Worm (Caenorhabditis elegans) whole organism, midembryonic: Measurements from ENCODE around the gene C49H3.6.

Experiments used
- T22C8.4 ChIP-seq: fragments of 200-800 bp; sonication (Bioruptor generic); IDR thresholded peaks from 2 replicates; pipeline ENCODE4 v1.3.6; 2022; ENCODE audit warnings: missing genetic modification characterization, missing compliant biosample characterization
- cog-1 ChIP-seq: sonication (generic microtip); optimal IDR thresholded peaks from 2 replicates; lab custom pipeline; 2016; ENCODE audit warnings: missing genetic modification characterization, missing compliant biosample characterization
- flt-1 ChIP-seq: fragments of 200-800 bp; sonication (Bioruptor generic); IDR thresholded peaks from 2 replicates; pipeline ENCODE4 v1.3.6; 2022; ENCODE audit warnings: missing genetic modification characterization, missing compliant biosample characterization
- klf-2 ChIP-seq: fragments of 200-800 bp; sonication (Bioruptor generic); conservative IDR thresholded peaks from 2 replicates; pipeline ENCODE4 v1.3.6; 2022; ENCODE audit warnings: missing genetic modification reagents, missing genetic modification characterization, missing compliant biosample characterization
- med-1 ChIP-seq: sonication (generic microtip); optimal IDR thresholded peaks from 2 replicates; lab custom pipeline; 2017; ENCODE audit warnings: missing genetic modification characterization, mild to moderate bottlenecking, missing compliant biosample characterization, antibody characterized with exemption, missing genetic modification reagents; ENCODE audit not compliant: insufficient read depth
- ref-1 ChIP-seq: fragments of 200-800 bp; sonication (Bioruptor generic); conservative IDR thresholded peaks from 2 replicates; pipeline ENCODE4 v1.3.6; 2022; ENCODE audit warnings: missing genetic modification reagents, missing genetic modification characterization, missing compliant biosample characterization
- tab-1 ChIP-seq: fragments of 200-800 bp; sonication (Bioruptor generic); IDR thresholded peaks from 2 replicates; pipeline ENCODE4 v1.3.6; 2022; ENCODE audit warnings: missing genetic modification characterization, missing compliant biosample characterization
- ztf-23 ChIP-seq: fragments of 200-800 bp; sonication (Bioruptor generic); IDR thresholded peaks from 2 replicates; pipeline ENCODE4 v1.3.6; 2022; ENCODE audit warnings: missing genetic modification reagents, missing genetic modification characterization, missing compliant biosample characterization
- ztf-29 ChIP-seq: fragments of 200-800 bp; sonication (Bioruptor generic); IDR thresholded peaks from 2 replicates; pipeline ENCODE4 v1.3.6; 2022; ENCODE audit warnings: missing genetic modification reagents, missing genetic modification characterization, missing compliant biosample characterization

Gene C49H3.6

ce11 chrIV:7946457-7946856, 42.9 kb downstream of the C49H3.6 start, which contains the start of gene czw-1:
Gene czw-1 (minus strand): TSS chrIV:7946825.
- TF ChIP-seq klf-2 (GFP tag; lab: Robert Waterston, UW) (no peak), T22C8.4 (GFP tag; lab: Robert Waterston, UW) (no peak), tab-1 (GFP tag; lab: Robert Waterston, UW) (no peak), ztf-29 (GFP tag; lab: Robert Waterston, UW) (no peak), ztf-23 (GFP tag; lab: Robert Waterston, UW) (no peak), ref-1 (GFP tag; lab: Robert Waterston, UW) (no peak), med-1 (no peak), flt-1 (no peak), cog-1 (tag; lab: Kevin White, UChicago) (no peak)

- 0 out of 2 replicates have a peak, but pooled peaks have one; percentile 45 for TF ChIP-seq klf-2 (GFP tag; lab: Robert Waterston, UW)
- TF ChIP-seq flt-1 = peak; percentile 84
- TF ChIP-seq ztf-23 (GFP tag; lab: Robert Waterston, UW) = peak; percentile 87
- peak; percentile 37; the same call in 1 of the 2 replicates for TF ChIP-seq tab-1 (GFP tag; lab: Robert Waterston, UW)
- TF ChIP-seq T22C8.4 (GFP tag; lab: Robert Waterston, UW) = peak; percentile 47; the same call in 1 of the 2 replicates
- TF ChIP-seq cog-1 (tag; lab: Kevin White, UChicago) = peak; percentile 66
Measured at ce11 chrIV:7946899-7947499, 43.5 kb downstream of the C49H3.6 start, which contains the start of gene F20D12.12. Gene F20D12.12 (plus strand): TSS chrIV:7947440.

ce11 chrIV:7948290-7948689, 44.8 kb downstream of the C49H3.6 start, which contains the start of gene mcm-3AP:
Gene mcm-3AP (plus strand): TSS chrIV:7948672.
- TF ChIP-seq flt-1 (peak; percentile 83), T22C8.4 (GFP tag; lab: Robert Waterston, UW) (peak; percentile 65), ztf-23 (GFP tag; lab: Robert Waterston, UW) (peak; percentile 84), tab-1 (GFP tag; lab: Robert Waterston, UW) (0 out of 2 replicates have a peak, but pooled peaks have one; percentile 26), klf-2 (GFP tag; lab: Robert Waterston, UW) (peak; percentile 80)

ce11 chrIV:7954006-7954405, 50.5 kb downstream of the C49H3.6 start:
- TF ChIP-seq flt-1 (no peak), T22C8.4 (GFP tag; lab: Robert Waterston, UW) (no peak), med-1 (no peak), ztf-29 (GFP tag; lab: Robert Waterston, UW) (no peak), ztf-23 (GFP tag; lab: Robert Waterston, UW) (no peak), cog-1 (tag; lab: Kevin White, UChicago) (no peak), ref-1 (GFP tag; lab: Robert Waterston, UW) (no peak)

ce11 chrIV:7955849-7956248, 52.3 kb downstream of the C49H3.6 start, which contains the start of gene ceh-19:
Gene ceh-19 (minus strand): TSS chrIV:7955949.
- TF ChIP-seq med-1 (no peak), cog-1 (tag; lab: Kevin White, UChicago) (no peak), tab-1 (GFP tag; lab: Robert Waterston, UW) (no peak), ref-1 (GFP tag; lab: Robert Waterston, UW) (no peak), T22C8.4 (GFP tag; lab: Robert Waterston, UW) (no peak), ztf-29 (GFP tag; lab: Robert Waterston, UW) (no peak), ztf-23 (GFP tag; lab: Robert Waterston, UW) (no peak), klf-2 (GFP tag; lab: Robert Waterston, UW) (no peak), flt-1 (no peak)
